Fruit fly (Drosophila melanogaster) whole organism, embryonic: ENCODE measurements around the gene Prosbeta2.

ENCODE experiments used
- Ada2b ChIP-seq: fragments of 200-800 bp; sonication (Bioruptor generic); IDR thresholded peaks from 2 replicates; pipeline ENCODE4 v1.3.6; 2022; ENCODE audit warnings: missing biosample characterization, missing genetic modification characterization
- Antp ChIP-seq: fragments of 200-800 bp; sonication (Bioruptor generic); optimal IDR thresholded peaks from 3 replicates; lab custom pipeline; 2016; ENCODE audit warnings: missing biosample characterization, missing genetic modification characterization
- CG10462 ChIP-seq: fragments of 200-800 bp; sonication (Bioruptor generic); optimal IDR thresholded peaks from 2 replicates; lab custom pipeline; 2016; ENCODE audit warnings: missing biosample characterization, missing genetic modification characterization
- CG13894 ChIP-seq: fragments of 200-800 bp; sonication (Bioruptor generic); optimal IDR thresholded peaks from 3 replicates; lab custom pipeline; 2018; ENCODE audit warnings: missing biosample characterization, mild to moderate bottlenecking, missing genetic modification characterization, moderate library complexity
- CG14441 ChIP-seq: fragments of 200-800 bp; sonication (Bioruptor generic); IDR thresholded peaks from 2 replicates; pipeline ENCODE4 v1.3.6; 2022; ENCODE audit warnings: missing biosample characterization, missing genetic modification characterization
- CG14710 ChIP-seq: fragments of 200-800 bp; sonication (Bioruptor generic); optimal IDR thresholded peaks from 3 replicates; lab custom pipeline; 2019; ENCODE audit warnings: missing biosample characterization, mild to moderate bottlenecking, missing genetic modification characterization, moderate library complexity
- CG14860 ChIP-seq: fragments of 200-800 bp; sonication (Bioruptor generic); IDR thresholded peaks from 3 replicates; pipeline ENCODE4 v1.3.6; 2022; ENCODE audit warnings: missing biosample characterization, missing genetic modification characterization; ENCODE audit not compliant: partially characterized antibody
- CG17328 ChIP-seq: fragments of 200-800 bp; sonication (Bioruptor generic); IDR thresholded peaks from 2 replicates; pipeline ENCODE4 v1.3.6; 2022; ENCODE audit warnings: missing biosample characterization, missing genetic modification characterization
- CG17385 ChIP-seq: fragments of 200-800 bp; sonication (Bioruptor generic); optimal IDR thresholded peaks from 3 replicates; lab custom pipeline; 2018; ENCODE audit warnings: missing biosample characterization, mild to moderate bottlenecking, missing genetic modification characterization
- CG2120 ChIP-seq: fragments of 200-800 bp; sonication (Bioruptor generic); optimal IDR thresholded peaks from 3 replicates; lab custom pipeline; 2016; ENCODE audit warnings: missing biosample characterization, missing genetic modification characterization
- CG30431 ChIP-seq: fragments of 200-800 bp; sonication (Bioruptor generic); optimal IDR thresholded peaks from 2 replicates; lab custom pipeline; 2017; ENCODE audit warnings: missing biosample characterization, missing genetic modification characterization
- CG32532 ChIP-seq: fragments of 200-800 bp; sonication (Bioruptor generic); IDR thresholded peaks from 2 replicates; pipeline ENCODE4 v1.3.6; 2022; ENCODE audit warnings: missing biosample characterization, missing genetic modification characterization
- CG3995 ChIP-seq: fragments of 200-800 bp; sonication (Bioruptor generic); optimal IDR thresholded peaks from 3 replicates; lab custom pipeline; 2016; ENCODE audit warnings: missing biosample characterization, missing genetic modification characterization
- CG4424 ChIP-seq: fragments of 200-800 bp; sonication (Bioruptor generic); optimal IDR thresholded peaks from 3 replicates; lab custom pipeline; 2016; ENCODE audit warnings: missing biosample characterization, missing genetic modification characterization
- CG4854 ChIP-seq: fragments of 200-800 bp; sonication (Bioruptor generic); optimal IDR thresholded peaks from 2 replicates; lab custom pipeline; 2016; ENCODE audit warnings: missing biosample characterization, missing genetic modification characterization, inconsistent platforms
- CG6765 ChIP-seq: fragments of 200-800 bp; sonication (Bioruptor generic); optimal IDR thresholded peaks from 3 replicates; lab custom pipeline; 2017; ENCODE audit warnings: missing biosample characterization, mild to moderate bottlenecking, missing genetic modification characterization
- CG7786 ChIP-seq: fragments of 200-800 bp; sonication (Bioruptor generic); optimal IDR thresholded peaks from 2 replicates; lab custom pipeline; 2016; ENCODE audit warnings: missing biosample characterization, missing genetic modification characterization
- CG8281 ChIP-seq: fragments of 200-800 bp; sonication (Bioruptor generic); optimal IDR thresholded peaks from 2 replicates; lab custom pipeline; 2018; ENCODE audit warnings: missing biosample characterization, mild to moderate bottlenecking, missing genetic modification characterization, moderate library complexity
- CG8765 ChIP-seq: fragments of 200-800 bp; sonication (Bioruptor generic); IDR thresholded peaks from 2 replicates; pipeline ENCODE4 v1.3.6; 2022; ENCODE audit warnings: missing biosample characterization, missing genetic modification characterization
- CG8944 ChIP-seq: fragments of 200-800 bp; sonication (Bioruptor generic); optimal IDR thresholded peaks from 3 replicates; lab custom pipeline; 2016; ENCODE audit warnings: missing biosample characterization, missing genetic modification characterization
- D ChIP-seq, 2 experiments: fragments of 200-800 bp in 1 of 2; fragments of >200 bp in 1 of 2; sonication (Bioruptor generic) in 1 of 2; optimal IDR thresholded peaks; 2 replicates in 1 of 2; 3 replicates in 1 of 2; lab custom pipeline; 2017; ENCODE audit warnings: mild to moderate bottlenecking in 1 of 2, missing biosample characterization in 1 of 2, missing genetic modification characterization in 1 of 2, missing genetic modification reagents in 1 of 2
- E2f1 ChIP-seq: fragments of 200-800 bp; sonication (Bioruptor generic); IDR thresholded peaks from 2 replicates; pipeline ENCODE4 v1.3.6; 2022; ENCODE audit warnings: missing biosample characterization, missing genetic modification characterization
- ERR ChIP-seq: fragments of 200-800 bp; sonication (Bioruptor generic); optimal IDR thresholded peaks from 2 replicates; lab custom pipeline; 2016; ENCODE audit warnings: missing biosample characterization, missing genetic modification characterization
- Ets97D ChIP-seq: fragments of 200-800 bp; sonication (Bioruptor generic); optimal IDR thresholded peaks from 3 replicates; lab custom pipeline; 2016; ENCODE audit warnings: missing biosample characterization, missing genetic modification characterization
- H15 ChIP-seq: fragments of 200-800 bp; sonication (Bioruptor generic); IDR thresholded peaks from 3 replicates; pipeline ENCODE4 v1.3.6; 2022; ENCODE audit warnings: missing biosample characterization, missing genetic modification characterization
- HLH4C ChIP-seq: fragments of 200-800 bp; sonication (Bioruptor generic); IDR thresholded peaks from 3 replicates; pipeline ENCODE4 v1.3.6; 2022; ENCODE audit warnings: missing biosample characterization, missing genetic modification characterization; ENCODE audit not compliant: partially characterized antibody
- Kr ChIP-seq: fragments of 200-800 bp; sonication (Bioruptor generic); optimal IDR thresholded peaks from 2 replicates; lab custom pipeline; 2017; ENCODE audit warnings: missing biosample characterization, mild to moderate bottlenecking, missing genetic modification characterization
- Neu2 ChIP-seq: fragments of 200-800 bp; sonication (Bioruptor generic); optimal IDR thresholded peaks from 3 replicates; lab custom pipeline; 2016; ENCODE audit warnings: missing biosample characterization, missing genetic modification characterization, borderline replicate concordance
- PHDP ChIP-seq: fragments of 200-800 bp; sonication (Bioruptor generic); optimal IDR thresholded peaks from 3 replicates; lab custom pipeline; 2018; ENCODE audit warnings: missing biosample characterization, mild to moderate bottlenecking, missing genetic modification characterization, moderate library complexity
- Ptx1 ChIP-seq: fragments of 200-800 bp; sonication (Bioruptor generic); IDR thresholded peaks from 2 replicates; pipeline ENCODE4 v1.3.6; 2022; ENCODE audit warnings: missing biosample characterization, missing genetic modification characterization
- Rfx ChIP-seq: fragments of 200-800 bp; sonication (Bioruptor generic); IDR thresholded peaks from 2 replicates; pipeline ENCODE4 v1.3.6; 2022; ENCODE audit warnings: missing biosample characterization, missing genetic modification characterization
- Sox100B ChIP-seq: fragments of 200-800 bp; sonication (Bioruptor generic); optimal IDR thresholded peaks from 3 replicates; lab custom pipeline; 2018; ENCODE audit warnings: missing biosample characterization, mild to moderate bottlenecking, missing genetic modification characterization
- YL-1 ChIP-seq: fragments of 200-800 bp; sonication (Bioruptor generic); optimal IDR thresholded peaks from 3 replicates; lab custom pipeline; 2017; ENCODE audit warnings: missing biosample characterization, mild to moderate bottlenecking, missing genetic modification characterization
- ase ChIP-seq: fragments of 200-800 bp; sonication (Bioruptor generic); IDR thresholded peaks from 3 replicates; pipeline ENCODE4 v1.3.6; 2022; ENCODE audit warnings: missing biosample characterization, missing genetic modification characterization
- bab2 ChIP-seq: fragments of 200-800 bp; sonication (Bioruptor generic); optimal IDR thresholded peaks from 2 replicates; lab custom pipeline; 2016; ENCODE audit warnings: missing biosample characterization, missing genetic modification characterization
- danr ChIP-seq: fragments of 200-800 bp; sonication (Bioruptor generic); IDR thresholded peaks from 2 replicates; pipeline ENCODE4 v1.3.6; 2022; ENCODE audit warnings: missing biosample characterization, missing genetic modification characterization
- ems ChIP-seq: fragments of 200-800 bp; sonication (Bioruptor generic); optimal IDR thresholded peaks from 3 replicates; lab custom pipeline; 2016; ENCODE audit warnings: missing biosample characterization, missing genetic modification characterization
- eyg ChIP-seq: fragments of 200-800 bp; sonication (Bioruptor generic); optimal IDR thresholded peaks from 3 replicates; lab custom pipeline; 2016; ENCODE audit warnings: missing biosample characterization, missing genetic modification characterization
- fd96Cb ChIP-seq: fragments of 200-800 bp; sonication (Bioruptor generic); optimal IDR thresholded peaks from 2 replicates; lab custom pipeline; 2018; ENCODE audit warnings: missing biosample characterization, mild to moderate bottlenecking, missing genetic modification characterization, moderate library complexity
- grau ChIP-seq: fragments of 200-800 bp; optimal IDR thresholded peaks from 3 replicates; lab custom pipeline; 2019; ENCODE audit warnings: missing biosample characterization, mild to moderate bottlenecking, missing genetic modification characterization, moderate library complexity
- hb ChIP-seq: fragments of 200-800 bp; sonication (Bioruptor generic); IDR thresholded peaks from 3 replicates; pipeline ENCODE4 v1.3.6; 2022; ENCODE audit warnings: missing biosample characterization, missing genetic modification characterization; ENCODE audit not compliant: partially characterized antibody
- mld ChIP-seq: fragments of 200-800 bp; sonication (Bioruptor generic); IDR thresholded peaks from 3 replicates; pipeline ENCODE4 v1.3.6; 2022; ENCODE audit warnings: missing biosample characterization, missing genetic modification characterization; ENCODE audit not compliant: partially characterized antibody
- onecut ChIP-seq: fragments of 200-800 bp; sonication (Bioruptor generic); IDR thresholded peaks from 2 replicates; pipeline ENCODE4 v1.3.6; 2022; ENCODE audit warnings: missing biosample characterization, missing genetic modification characterization
- pfk ChIP-seq: fragments of 200-800 bp; sonication (Bioruptor generic); optimal IDR thresholded peaks from 2 replicates; lab custom pipeline; 2018; ENCODE audit warnings: missing biosample characterization, mild to moderate bottlenecking, missing genetic modification characterization, moderate library complexity
- repo ChIP-seq: fragments of 200-800 bp; sonication (Bioruptor generic); optimal IDR thresholded peaks from 2 replicates; lab custom pipeline; 2016; ENCODE audit warnings: missing biosample characterization, missing genetic modification characterization
- row ChIP-seq: fragments of 200-800 bp; sonication (Bioruptor generic); IDR thresholded peaks from 3 replicates; pipeline ENCODE4 v1.3.6; 2022; ENCODE audit warnings: missing biosample characterization, missing genetic modification characterization
- run ChIP-seq: fragments of 200-800 bp; sonication (Bioruptor generic); optimal IDR thresholded peaks from 3 replicates; lab custom pipeline; 2018; ENCODE audit warnings: missing biosample characterization, mild to moderate bottlenecking, missing genetic modification characterization
- sim ChIP-seq: fragments of 200-800 bp; sonication (Bioruptor generic); IDR thresholded peaks from 2 replicates; pipeline ENCODE4 v1.3.6; 2022; ENCODE audit warnings: missing biosample characterization, missing genetic modification characterization
- tap ChIP-seq: fragments of 200-800 bp; optimal IDR thresholded peaks from 3 replicates; lab custom pipeline; 2019; ENCODE audit warnings: missing biosample characterization, mild to moderate bottlenecking, missing genetic modification characterization, moderate library complexity

Gene Prosbeta2

DNA sequence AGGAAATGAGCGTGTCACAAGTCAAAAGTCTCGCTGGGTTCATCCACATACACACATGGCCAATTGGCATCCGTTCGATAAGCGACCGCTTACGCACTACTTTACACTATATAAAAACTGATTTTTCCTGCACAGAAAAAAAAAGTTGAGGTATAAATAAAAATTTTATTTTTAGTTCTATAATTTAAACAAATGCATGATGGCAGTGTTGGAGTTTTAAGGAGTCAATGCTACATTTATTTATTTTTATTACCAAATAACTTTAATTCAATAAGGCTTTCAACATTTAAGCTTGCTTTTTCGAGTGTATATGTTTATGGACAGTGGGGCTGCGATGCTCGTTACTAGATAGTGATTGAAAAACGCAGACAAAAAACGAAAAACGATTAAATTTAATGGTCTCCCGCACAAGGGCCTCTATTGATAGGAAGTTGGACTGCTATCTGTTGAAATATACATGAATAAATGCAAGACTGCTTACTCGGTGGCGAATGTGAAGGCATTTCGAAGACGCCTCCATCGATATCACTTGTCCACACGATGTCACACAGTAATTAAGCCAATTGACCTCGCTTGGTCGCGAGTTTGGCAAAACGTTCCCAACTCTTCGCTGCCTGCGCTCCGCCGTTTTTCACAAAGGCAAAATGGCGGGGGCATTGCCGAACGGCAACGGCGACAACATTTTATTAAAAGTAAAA is 12.0 kb downstream of the Prosbeta2 start (continued):
- TF ChIP-seq CG4424 (GFP tag; lab: Kevin White, UChicago) (peak; percentile 78), hb (GFP tag; lab: Robert Waterston, UW) (no peak), CG8281 (tag; lab: Kevin White, UChicago) (peak; percentile 47), danr (GFP tag; lab: Robert Waterston, UW) (peak; percentile 39; the same call in 1 of the 2 replicates), grau (peak; percentile 78), CG13894 (tag; lab: Kevin White, UChicago) (no peak), CG4854 (no peak), CG30431 (GFP tag; lab: Kevin White, UChicago) (peak; percentile 50), PHDP (tag; lab: Kevin White, UChicago) (peak; percentile 82), YL-1 (GFP tag; lab: Kevin White, UChicago) (no peak), Ptx1 (GFP tag; lab: Robert Waterston, UW) (peak; percentile 82), CG14441 (peak; percentile 76), eyg (GFP tag; lab: Kevin White, UChicago) (no peak), Antp (GFP tag; lab: Kevin White, UChicago) (no peak), mld (GFP tag; lab: Robert Waterston, UW) (no peak), fd96Cb (peak; percentile 86), CG6765 (GFP tag; lab: Kevin White, UChicago) (peak; percentile 9), H15 (0 out of 3 replicates have a peak, but pooled peaks have one; percentile 35), D (optimal IDR thresholded peaks at IDR 0.05; lab: Kevin White, UChicago) (no peak), D (GFP tag; optimal IDR thresholded peaks at IDR 0.05; lab: Kevin White, UChicago) (peak; percentile 70), ase (GFP tag; lab: Robert Waterston, UW) (peak; percentile 68; the same call in 1 of the 3 replicates), ems (GFP tag; lab: Kevin White, UChicago) (peak; percentile 43), CG8944 (GFP tag; lab: Kevin White, UChicago) (no peak), row (GFP tag; lab: Robert Waterston, UW) (peak; percentile 83), onecut (peak; percentile 69), bab2 (GFP tag; lab: Kevin White, UChicago) (peak; percentile 55), run (tag; lab: Kevin White, UChicago) (peak; percentile 63), CG17328 (GFP tag; lab: Robert Waterston, UW) (peak; percentile 75), CG7786 (GFP tag; lab: Kevin White, UChicago) (no peak), Ets97D (no peak), repo (no peak), Rfx (peak; percentile 75), Ada2b (GFP tag; lab: Robert Waterston, UW) (peak; percentile 79), CG17385 (GFP tag; lab: Kevin White, UChicago) (peak; percentile 77), E2f1 (GFP tag; lab: Robert Waterston, UW) (peak; percentile 62), CG14860 (GFP tag; lab: Robert Waterston, UW) (no peak), pfk (no peak), ERR (GFP tag; lab: Kevin White, UChicago) (no peak), Neu2 (no peak), CG8765 (GFP tag; lab: Robert Waterston, UW) (no peak), CG14710 (peak; percentile 80), CG32532 (GFP tag; lab: Robert Waterston, UW) (peak; percentile 57; the same call in 1 of the 2 replicates), CG3995 (GFP tag; lab: Kevin White, UChicago) (no peak), Sox100B (GFP tag; lab: Kevin White, UChicago) (peak; percentile 80), CG10462 (no peak), HLH4C (no peak), sim (GFP tag; lab: Robert Waterston, UW) (peak; percentile 67; the same call in 1 of the 2 replicates), Kr (no peak), tap (tag; lab: Kevin White, UChicago) (peak; percentile 82), CG2120 (GFP tag; lab: Kevin White, UChicago) (peak; percentile 68)
